Fruit fly (Drosophila melanogaster) whole organism, wandering third instar larva: ENCODE results near the gene pyd.

ENCODE experiments used
- Abd-B ChIP-seq: fragments of >200 bp; optimal IDR thresholded peaks from 2 replicates; lab custom pipeline; 2017; ENCODE audit warnings: missing biosample characterization, missing genetic modification characterization
- CG32264 ChIP-seq: fragments of 200-800 bp; sonication (Bioruptor generic); optimal IDR thresholded peaks from 2 replicates; lab custom pipeline; 2016; ENCODE audit warnings: missing biosample characterization, missing genetic modification characterization
- CG9705 ChIP-seq: fragments of 200-800 bp; sonication (Bioruptor generic); optimal IDR thresholded peaks from 2 replicates; lab custom pipeline; 2018; ENCODE audit warnings: missing biosample characterization, mild to moderate bottlenecking, missing genetic modification characterization
- CrebA ChIP-seq: fragments of 200-800 bp; sonication (Bioruptor generic); optimal IDR thresholded peaks from 2 replicates; lab custom pipeline; 2016; ENCODE audit warnings: missing biosample characterization, mild to moderate bottlenecking, missing genetic modification characterization, borderline replicate concordance
- Dif ChIP-seq: fragments of 200-275, 200-300 bp; sonication (Bioruptor generic); optimal IDR thresholded peaks from 2 replicates; lab custom pipeline; 2018; ENCODE audit warnings: missing biosample characterization, missing genetic modification characterization; ENCODE audit not compliant: partially characterized antibody
- GATAd ChIP-seq: sonication (Bioruptor generic); optimal IDR thresholded peaks from 2 replicates; lab custom pipeline; 2016; ENCODE audit warnings: missing biosample characterization, missing genetic modification characterization
- HLH106 ChIP-seq: fragments of 200-800 bp; optimal IDR thresholded peaks from 3 replicates; lab custom pipeline; 2019; ENCODE audit warnings: missing biosample characterization, mild to moderate bottlenecking, missing genetic modification characterization, moderate library complexity
- Hnf4 ChIP-seq: fragments of 200-800 bp; sonication (Bioruptor generic); optimal IDR thresholded peaks from 2 replicates; lab custom pipeline; 2016; ENCODE audit warnings: missing biosample characterization, mild to moderate bottlenecking, missing genetic modification characterization
- Hr78 ChIP-seq: fragments of >200 bp; optimal IDR thresholded peaks from 2 replicates; lab custom pipeline; 2017; ENCODE audit warnings: missing biosample characterization, missing genetic modification characterization
- Hr83 ChIP-seq: fragments of 200-300 bp; sonication (Bioruptor generic); optimal IDR thresholded peaks from 2 replicates; lab custom pipeline; 2016; ENCODE audit warnings: missing biosample characterization, mild to moderate bottlenecking, missing genetic modification characterization, moderate library complexity; ENCODE audit not compliant: poor library complexity, severe bottlenecking
- Jra ChIP-seq: sonication (Bioruptor generic); optimal IDR thresholded peaks from 2 replicates; lab custom pipeline; 2016; ENCODE audit warnings: missing biosample characterization, missing genetic modification characterization
- Mio ChIP-seq: sonication (Bioruptor generic); optimal IDR thresholded peaks from 2 replicates; lab custom pipeline; 2016; ENCODE audit warnings: missing biosample characterization, missing genetic modification characterization
- Myc ChIP-seq: fragments of >200 bp; optimal IDR thresholded peaks from 2 replicates; lab custom pipeline; 2017
- OdsH ChIP-seq: fragments of 200-800 bp; sonication (Bioruptor generic); optimal IDR thresholded peaks from 2 replicates; lab custom pipeline; 2016; ENCODE audit warnings: missing biosample characterization, mild to moderate bottlenecking, missing genetic modification characterization
- Rel ChIP-seq, 2 experiments: fragments of 200-800 bp; sonication (Bioruptor generic) in 1 of 2; optimal IDR thresholded peaks; 2 replicates in 1 of 2; 3 replicates in 1 of 2; lab custom pipeline; 2016 to 2019; ENCODE audit warnings: mild to moderate bottlenecking in 2 of 2, missing biosample characterization in 2 of 2, missing genetic modification characterization in 2 of 2, moderate library complexity in 1 of 2
- Sp1 ChIP-seq: fragments of 200-800 bp; sonication (Bioruptor generic); optimal IDR thresholded peaks from 3 replicates; lab custom pipeline; 2019; ENCODE audit warnings: missing biosample characterization, mild to moderate bottlenecking, missing genetic modification characterization, moderate library complexity
- Vsx2 ChIP-seq: fragments of 200-300, 225-300 bp; sonication (Bioruptor generic); optimal IDR thresholded peaks from 2 replicates; lab custom pipeline; 2018; ENCODE audit warnings: missing biosample characterization, missing genetic modification characterization; ENCODE audit not compliant: partially characterized antibody
- br ChIP-seq: fragments of 200-800 bp; sonication (Bioruptor generic); optimal IDR thresholded peaks from 2 replicates; lab custom pipeline; 2016; ENCODE audit warnings: missing biosample characterization, missing genetic modification characterization
- brk ChIP-seq: fragments of 200-800 bp; sonication (Bioruptor generic); optimal IDR thresholded peaks from 2 replicates; lab custom pipeline; 2016; ENCODE audit warnings: missing biosample characterization, mild to moderate bottlenecking, missing genetic modification characterization
- dl ChIP-seq, 2 experiments: fragments of 175-275, 200-275 bp in 1 of 2; fragments of 200-275 bp in 1 of 2; sonication (Bioruptor generic); optimal IDR thresholded peaks; lab custom pipeline; 2018; ENCODE audit warnings: mild to moderate bottlenecking in 2 of 2, missing biosample characterization in 2 of 2, missing genetic modification characterization in 2 of 2, moderate library complexity in 2 of 2; ENCODE audit not compliant: partially characterized antibody in 2 of 2, insufficient read depth in 1 of 2
- dmrt93B ChIP-seq: fragments of 200-800 bp; sonication (Bioruptor generic); optimal IDR thresholded peaks from 2 replicates; lab custom pipeline; 2018; ENCODE audit warnings: missing biosample characterization, mild to moderate bottlenecking, missing genetic modification characterization
- ey ChIP-seq: fragments of 200-800 bp; sonication (Bioruptor generic); optimal IDR thresholded peaks from 2 replicates; lab custom pipeline; 2016; ENCODE audit warnings: missing biosample characterization, missing genetic modification characterization
- foxo ChIP-seq, 2 experiments: fragments of 200-800 bp; sonication (Bioruptor generic); optimal IDR thresholded peaks; 2 replicates in 1 of 2; 3 replicates in 1 of 2; lab custom pipeline; 2016 to 2017; ENCODE audit warnings: missing biosample characterization in 2 of 2, missing genetic modification characterization in 2 of 2
- fru ChIP-seq: fragments of 200-800 bp; sonication (Bioruptor generic); optimal IDR thresholded peaks from 3 replicates; lab custom pipeline; 2016; ENCODE audit warnings: missing biosample characterization, mild to moderate bottlenecking, missing genetic modification characterization
- h ChIP-seq: fragments of 200-800 bp; sonication (Bioruptor generic); optimal IDR thresholded peaks from 3 replicates; lab custom pipeline; 2016; ENCODE audit warnings: missing biosample characterization, mild to moderate bottlenecking, missing genetic modification characterization
- jim ChIP-seq: fragments of 175-275, 200-325 bp; sonication (Bioruptor generic); optimal IDR thresholded peaks from 2 replicates; lab custom pipeline; 2016; ENCODE audit warnings: missing biosample characterization, mild to moderate bottlenecking, missing genetic modification characterization
- lola ChIP-seq: fragments of >200 bp; optimal IDR thresholded peaks from 2 replicates; lab custom pipeline; 2017; ENCODE audit warnings: missing biosample characterization, missing genetic modification characterization
- pan ChIP-seq: fragments of >200 bp; optimal IDR thresholded peaks from 2 replicates; lab custom pipeline; 2017
- psq ChIP-seq: fragments of 200-800 bp; sonication (Bioruptor generic); optimal IDR thresholded peaks from 3 replicates; lab custom pipeline; 2017; ENCODE audit warnings: missing biosample characterization, mild to moderate bottlenecking, missing genetic modification characterization, moderate library complexity
- rgr ChIP-seq: fragments of 200-800 bp; sonication (Bioruptor generic); optimal IDR thresholded peaks from 3 replicates; lab custom pipeline; 2016; ENCODE audit warnings: missing biosample characterization, mild to moderate bottlenecking, missing genetic modification characterization
- sage ChIP-seq: fragments of 200-800 bp; sonication (Bioruptor generic); optimal IDR thresholded peaks from 2 replicates; lab custom pipeline; 2016; ENCODE audit warnings: missing biosample characterization, mild to moderate bottlenecking, missing genetic modification characterization
- sv ChIP-seq: fragments of 200-800 bp; sonication (Bioruptor generic); optimal IDR thresholded peaks from 3 replicates; lab custom pipeline; 2016; ENCODE audit warnings: missing biosample characterization, missing genetic modification characterization
- woc ChIP-seq: sonication (Bioruptor generic); optimal IDR thresholded peaks from 2 replicates; lab custom pipeline; 2016; ENCODE audit warnings: missing biosample characterization, mild to moderate bottlenecking, missing genetic modification characterization

pyd gene

dm6 chr3R:8969301-8969925 is 37.7 kb upstream of the pyd start:
- TF ChIP-seq fru (GFP tag; lab: Kevin White, UChicago) (peak; percentile 28), pan (lab: Kevin White, UChicago) (no peak), psq (GFP tag; lab: Kevin White, UChicago) (peak; percentile 88)

- TF ChIP-seq CG9705 (no peak), woc (peak; percentile 21), Rel (GFP tag; optimal IDR thresholded peaks at IDR 0.05; lab: Kevin White, UChicago) (no peak), Rel (tag; optimal IDR thresholded peaks at IDR 0.05; lab: Kevin White, UChicago) (no peak), dmrt93B (peak; percentile 8), CG32264 (GFP tag; lab: Kevin White, UChicago) (no peak), GATAd (no peak), Sp1 (GFP tag; lab: Kevin White, UChicago) (peak; percentile 33), HLH106 (tag; lab: Kevin White, UChicago) (peak; percentile 48), br (GFP tag; lab: Kevin White, UChicago) (peak; percentile 50), Myc (lab: Kevin White, UChicago) (no peak), dl (GFP tag; optimal IDR thresholded peaks at IDR 0.05; lab: Kevin White, UChicago; ENCODE audit: insufficient read depth in 1 of 2, partially characterized antibody in 2 of 2) (no peak), OdsH (peak; percentile 66), Hnf4 (GFP tag; lab: Kevin White, UChicago) (peak; percentile 10), jim (GFP tag; lab: Kevin White, UChicago) (no peak), Dif (GFP tag; lab: Kevin White, UChicago) (no peak), Hr78 (GFP tag; lab: Kevin White, UChicago) (no peak), Jra (GFP tag; lab: Kevin White, UChicago) (no peak), h (peak; percentile 55), Vsx2 (no peak), Hr83 (GFP tag; lab: Kevin White, UChicago) (no peak), Abd-B (no peak), brk (GFP tag; lab: Kevin White, UChicago) (no peak), rgr (GFP tag; lab: Kevin White, UChicago) (peak; percentile 27), pan (lab: Kevin White, UChicago) (no peak), lola (no peak), Mio (no peak), CrebA (GFP tag; lab: Kevin White, UChicago) (no peak), fru (GFP tag; lab: Kevin White, UChicago) (peak; percentile 42), foxo (GFP tag; optimal IDR thresholded peaks at IDR 0.05; lab: Kevin White, UChicago) (peak in 1 of 2 experiments; percentile 62), ey (peak; percentile 38)
Measured at dm6 chr3R:8968837-8969236, 37.1 kb upstream of the pyd start.

- TF ChIP-seq sage (GFP tag; lab: Kevin White, UChicago) (no peak), Dif (GFP tag; lab: Kevin White, UChicago) (no peak), pan (lab: Kevin White, UChicago) (no peak), jim (GFP tag; lab: Kevin White, UChicago) (no peak), CG9705 (no peak), Hnf4 (GFP tag; lab: Kevin White, UChicago) (no peak), dl (GFP tag; optimal IDR thresholded peaks at IDR 0.05; lab: Kevin White, UChicago; ENCODE audit: insufficient read depth in 1 of 2, partially characterized antibody in 2 of 2) (no peak)
Measured at dm6 chr3R:8966598-8966997, 34.9 kb upstream of the pyd start.

dm6 chr3R:8965546-8965945 is 33.9 kb upstream of the pyd start:
- TF ChIP-seq dmrt93B (no peak), CG32264 (GFP tag; lab: Kevin White, UChicago) (no peak), sv (GFP tag; lab: Kevin White, UChicago) (no peak), GATAd (no peak), lola (no peak), psq (GFP tag; lab: Kevin White, UChicago) (no peak), woc (no peak), Abd-B (no peak), foxo (GFP tag; optimal IDR thresholded peaks at IDR 0.05; lab: Kevin White, UChicago) (no peak), Sp1 (GFP tag; lab: Kevin White, UChicago) (no peak), Myc (lab: Kevin White, UChicago) (no peak), Dif (GFP tag; lab: Kevin White, UChicago) (no peak)
- TF ChIP-seq, all 38 proteins: peak for 0
